Worm (Caenorhabditis elegans): ENCODE results near the gene F48F7.3.

DNA sequence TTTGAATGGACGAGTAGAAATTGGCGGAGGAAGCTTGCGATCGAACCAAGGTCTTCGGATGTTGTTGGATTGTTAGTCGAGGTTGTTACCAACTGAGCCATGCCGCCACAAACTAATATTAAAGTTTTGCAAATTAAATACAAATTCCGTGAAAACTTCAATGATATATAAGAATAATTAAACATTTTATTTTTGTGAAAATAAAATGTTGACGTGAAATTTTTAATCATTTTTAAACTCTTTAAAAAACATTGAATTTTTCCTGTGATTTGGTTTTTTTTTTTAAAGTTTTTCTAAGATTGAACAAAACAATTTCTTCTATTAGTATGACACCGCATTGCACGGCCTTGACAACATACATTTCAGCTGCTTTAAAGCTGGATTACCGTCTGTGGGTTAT is 27.4 kb downstream of the F48F7.3 start, which contains the start of gene C31E10.11:
- TF ChIP-seq nhr-237 (tag; optimal IDR thresholded peaks at IDR 0.05): no peak
- TF ChIP-seq unc-39 (tag; optimal IDR thresholded peaks at IDR 0.05): no peak
- no peak for TF ChIP-seq ZK546.5 (tag; optimal IDR thresholded peaks at IDR 0.05)
- no peak for TF ChIP-seq ztf-11 (tag; optimal IDR thresholded peaks at IDR 0.05)
- TF ChIP-seq nhr-11 (tag; optimal IDR thresholded peaks at IDR 0.05): no peak
